Worm (Caenorhabditis elegans) whole organism, mixed stage, embryonic: ENCODE measurements around the gene D1044.6.

ENCODE experiments used
- M03D4.4 ChIP-seq: sonication (generic microtip); optimal IDR thresholded peaks from 2 replicates; lab custom pipeline; 2017; ENCODE audit warnings: mild to moderate bottlenecking, missing genetic modification characterization, missing compliant biosample characterization
- bed-3 ChIP-seq: fragments of 200-800 bp; sonication (Bioruptor generic); optimal IDR thresholded peaks from 3 replicates; lab custom pipeline; 2018; ENCODE audit warnings: mild to moderate bottlenecking, missing genetic modification characterization, moderate library complexity, missing compliant biosample characterization
- blmp-1 ChIP-seq: fragments of 150-350 bp; optimal IDR thresholded peaks from 2 replicates; lab custom pipeline; 2014; ENCODE audit warnings: missing biosample characterization, missing genetic modification characterization
- ceh-39 ChIP-seq: fragments of 150-350 bp; optimal IDR thresholded peaks from 2 replicates; lab custom pipeline; 2014; ENCODE audit warnings: missing biosample characterization, missing genetic modification characterization
- ceh-83 ChIP-seq: fragments of 200-800 bp; sonication (Bioruptor generic); optimal IDR thresholded peaks from 2 replicates; lab custom pipeline; 2018; ENCODE audit warnings: mild to moderate bottlenecking, missing genetic modification characterization, missing compliant biosample characterization
- ces-1 ChIP-seq: fragments of 150-350 bp; optimal IDR thresholded peaks from 2 replicates; lab custom pipeline; 2014; ENCODE audit warnings: missing biosample characterization, missing genetic modification reagents, missing genetic modification characterization
- cnd-1 ChIP-seq: fragments of 200-800 bp; sonication (Bioruptor generic); optimal IDR thresholded peaks from 2 replicates; lab custom pipeline; 2018; ENCODE audit warnings: mild to moderate bottlenecking, missing genetic modification characterization, missing compliant biosample characterization
- drap-1 ChIP-seq: fragments of 200-800 bp; sonication (Bioruptor generic); optimal IDR thresholded peaks from 3 replicates; lab custom pipeline; 2018; ENCODE audit warnings: mild to moderate bottlenecking, missing genetic modification characterization, missing compliant biosample characterization
- elt-1 ChIP-seq: sonication (generic microtip); optimal IDR thresholded peaks from 2 replicates; lab custom pipeline; 2017; ENCODE audit warnings: missing genetic modification characterization, mild to moderate bottlenecking, missing compliant biosample characterization, antibody characterized with exemption, moderate library complexity, borderline replicate concordance; ENCODE audit not compliant: insufficient read depth
- elt-3 ChIP-seq: fragments of 150-350 bp; optimal IDR thresholded peaks from 2 replicates; lab custom pipeline; 2014; ENCODE audit warnings: missing biosample characterization, missing genetic modification characterization
- flh-1 ChIP-seq: fragments of 200-800 bp; sonication (Bioruptor generic); optimal IDR thresholded peaks from 2 replicates; lab custom pipeline; 2018; ENCODE audit warnings: mild to moderate bottlenecking, missing genetic modification characterization, moderate library complexity, missing compliant biosample characterization
- ham-2 ChIP-seq: fragments of 200-800 bp; sonication (Bioruptor generic); optimal IDR thresholded peaks from 2 replicates; lab custom pipeline; 2018; ENCODE audit warnings: mild to moderate bottlenecking, missing genetic modification characterization, missing compliant biosample characterization
- hlh-1 ChIP-seq: fragments of 150-350 bp; optimal IDR thresholded peaks from 2 replicates; lab custom pipeline; 2014; ENCODE audit warnings: missing biosample characterization, missing genetic modification reagents, missing genetic modification characterization
- lin-13 ChIP-seq: fragments of 150-350 bp; optimal IDR thresholded peaks from 2 replicates; lab custom pipeline; 2014; ENCODE audit warnings: missing biosample characterization, missing genetic modification characterization
- lin-32 ChIP-seq: fragments of 200-800 bp; sonication (Bioruptor generic); optimal IDR thresholded peaks from 2 replicates; lab custom pipeline; 2018; ENCODE audit warnings: mild to moderate bottlenecking, missing genetic modification characterization, missing compliant biosample characterization
- lsy-2 ChIP-seq: fragments of 150-350 bp; optimal IDR thresholded peaks from 2 replicates; lab custom pipeline; 2014; ENCODE audit warnings: missing biosample characterization, missing genetic modification characterization
- mab-5 ChIP-seq: fragments of 150-350 bp; optimal IDR thresholded peaks from 2 replicates; lab custom pipeline; 2014; ENCODE audit warnings: missing biosample characterization, missing genetic modification characterization
- mep-1 ChIP-seq: fragments of 150-350 bp; optimal IDR thresholded peaks from 2 replicates; lab custom pipeline; 2017; ENCODE audit warnings: missing biosample characterization, missing genetic modification reagents, missing genetic modification characterization, inconsistent platforms
- mls-2 ChIP-seq: sonication (generic microtip); optimal IDR thresholded peaks from 2 replicates; lab custom pipeline; 2016; ENCODE audit warnings: mild to moderate bottlenecking, missing genetic modification characterization, moderate library complexity, missing compliant biosample characterization
- nhr-12 ChIP-seq: fragments of 150-350 bp; optimal IDR thresholded peaks from 2 replicates; lab custom pipeline; 2014; ENCODE audit warnings: missing biosample characterization, missing genetic modification characterization
- nhr-2 ChIP-seq: fragments of 150-350 bp; optimal IDR thresholded peaks from 2 replicates; lab custom pipeline; 2014; ENCODE audit warnings: missing biosample characterization, missing genetic modification characterization
- nhr-237 ChIP-seq: fragments of 150-350 bp; optimal IDR thresholded peaks from 2 replicates; lab custom pipeline; 2014; ENCODE audit warnings: missing biosample characterization, missing genetic modification characterization
- nhr-28 ChIP-seq: fragments of 150-350 bp; optimal IDR thresholded peaks from 2 replicates; lab custom pipeline; 2014; ENCODE audit warnings: missing biosample characterization, missing genetic modification characterization
- pha-4 ChIP-seq: fragments of 150-350 bp; optimal IDR thresholded peaks from 2 replicates; lab custom pipeline; 2018; ENCODE audit warnings: missing biosample characterization, missing genetic modification reagents, missing genetic modification characterization
- sem-2 ChIP-seq: fragments of 200-800 bp; sonication (Bioruptor generic); optimal IDR thresholded peaks from 2 replicates; lab custom pipeline; 2018; ENCODE audit warnings: mild to moderate bottlenecking, missing genetic modification characterization, missing compliant biosample characterization
- snpc-4 ChIP-seq: fragments of 150-350 bp; optimal IDR thresholded peaks from 2 replicates; lab custom pipeline; 2014; ENCODE audit warnings: missing biosample characterization, missing genetic modification characterization
- sptf-1 ChIP-seq: sonication (generic microtip); optimal IDR thresholded peaks from 2 replicates; lab custom pipeline; 2017; ENCODE audit warnings: mild to moderate bottlenecking, missing genetic modification characterization, moderate library complexity, missing compliant biosample characterization
- tbx-8 ChIP-seq: fragments of 200-800 bp; sonication (Bioruptor generic); optimal IDR thresholded peaks from 2 replicates; lab custom pipeline; 2018; ENCODE audit warnings: mild to moderate bottlenecking, missing genetic modification characterization, moderate library complexity, missing compliant biosample characterization
- unc-120 ChIP-seq: sonication (generic microtip); optimal IDR thresholded peaks from 2 replicates; lab custom pipeline; 2017; ENCODE audit warnings: missing genetic modification characterization, missing compliant biosample characterization; ENCODE audit not compliant: poor library complexity, severe bottlenecking
- unc-39 ChIP-seq: fragments of 150-350 bp; optimal IDR thresholded peaks from 2 replicates; lab custom pipeline; 2014; ENCODE audit warnings: missing biosample characterization, missing genetic modification characterization
- unc-62 ChIP-seq: fragments of 150-350 bp; optimal IDR thresholded peaks from 2 replicates; lab custom pipeline; 2014; ENCODE audit warnings: missing biosample characterization, missing genetic modification reagents, missing genetic modification characterization
- zip-8 ChIP-seq: fragments of 150-350 bp; optimal IDR thresholded peaks from 2 replicates; lab custom pipeline; 2014; ENCODE audit warnings: missing biosample characterization, missing genetic modification characterization

Gene D1044.6

ce11 chrIII:5503669-5504068, 39.3 kb downstream of the D1044.6 start:
- TF ChIP-seq lin-32 (GFP tag; lab: Kevin White, UChicago): no peak
- TF ChIP-seq mab-5 (tag; lab: Kevin White, UChicago): no peak
- no peak for TF ChIP-seq zip-8 (tag; lab: Kevin White, UChicago)
- TF ChIP-seq M03D4.4 (tag; lab: Kevin White, UChicago): no peak
- no peak for TF ChIP-seq nhr-12 (tag; lab: Kevin White, UChicago)
- TF ChIP-seq sem-2: no peak
- no peak for TF ChIP-seq pha-4 (tag; lab: Kevin White, UChicago)
- TF ChIP-seq lsy-2 (tag; lab: Kevin White, UChicago): no peak
- no peak for TF ChIP-seq ceh-39 (tag; lab: Kevin White, UChicago)
- TF ChIP-seq unc-120 (tag; lab: Kevin White, UChicago): no peak
- TF ChIP-seq cnd-1 (tag; lab: Kevin White, UChicago): no peak
- no peak for TF ChIP-seq elt-3
- TF ChIP-seq elt-1: no peak
- no peak for TF ChIP-seq mep-1 (tag; lab: Kevin White, UChicago)
- no peak for TF ChIP-seq lin-13 (tag; lab: Kevin White, UChicago)
- no peak for TF ChIP-seq flh-1 (GFP tag; lab: Kevin White, UChicago)
- no peak for TF ChIP-seq bed-3 (GFP tag; lab: Kevin White, UChicago)
- TF ChIP-seq sptf-1 (tag; lab: Kevin White, UChicago): no peak
- no peak for TF ChIP-seq unc-39
- no peak for TF ChIP-seq blmp-1 (tag; lab: Kevin White, UChicago)

ce11 chrIII:5502915-5503575, 39.9 kb downstream of the D1044.6 start:
- peak; percentile 62 for TF ChIP-seq mep-1 (tag; lab: Kevin White, UChicago)
- TF ChIP-seq unc-39: no peak
- TF ChIP-seq sptf-1 (tag; lab: Kevin White, UChicago): no peak
- no peak for TF ChIP-seq M03D4.4 (tag; lab: Kevin White, UChicago)
- peak; percentile 74 for TF ChIP-seq ces-1 (GFP tag; lab: Kevin White, UChicago)
- TF ChIP-seq lsy-2 (tag; lab: Kevin White, UChicago): no peak
- peak; percentile 22 for TF ChIP-seq ham-2 (GFP tag; lab: Kevin White, UChicago)
- peak; percentile 64 for TF ChIP-seq unc-120 (tag; lab: Kevin White, UChicago)
- TF ChIP-seq elt-1: peak; percentile 86
- no peak for TF ChIP-seq pha-4 (tag; lab: Kevin White, UChicago)
- TF ChIP-seq nhr-12 (tag; lab: Kevin White, UChicago): no peak
- no peak for TF ChIP-seq tbx-8 (GFP tag; lab: Kevin White, UChicago)
- TF ChIP-seq hlh-1: peak; percentile 53
- no peak for TF ChIP-seq ceh-83 (GFP tag; lab: Kevin White, UChicago)
- no peak for TF ChIP-seq snpc-4 (tag; lab: Kevin White, UChicago)
- no peak for TF ChIP-seq bed-3 (GFP tag; lab: Kevin White, UChicago)
- no peak for TF ChIP-seq drap-1 (GFP tag; lab: Kevin White, UChicago)
- TF ChIP-seq sem-2: no peak
- TF ChIP-seq nhr-237 (tag; lab: Kevin White, UChicago): peak; percentile 5
- peak; percentile 70 for TF ChIP-seq unc-62 (GFP tag; lab: Kevin White, UChicago)

- TF ChIP-seq lin-32 (GFP tag; lab: Kevin White, UChicago) (peak; percentile 71), nhr-12 (tag; lab: Kevin White, UChicago) (no peak), cnd-1 (tag; lab: Kevin White, UChicago) (peak; percentile 87), nhr-28 (no peak), nhr-2 (tag; lab: Kevin White, UChicago) (peak; percentile 39), tbx-8 (GFP tag; lab: Kevin White, UChicago) (no peak), mls-2 (tag; lab: Kevin White, UChicago) (no peak), ces-1 (GFP tag; lab: Kevin White, UChicago) (peak; percentile 84), elt-1 (no peak), elt-3 (no peak), flh-1 (GFP tag; lab: Kevin White, UChicago) (no peak), unc-120 (tag; lab: Kevin White, UChicago) (no peak)
These were observed 41.4 kb downstream of the D1044.6 start, which contains the start of gene R02F2.1 for ce11 chrIII:5501358-5502287. Gene R02F2.1 (plus strand): TSS chrIII:5501885.
